Fruit fly (Drosophila melanogaster) whole organism, embryonic: ENCODE measurements around the gene CG1622.

Source experiments
- BtbVII ChIP-seq: fragments of 200-800 bp; sonication (Bioruptor generic); optimal IDR thresholded peaks from 3 replicates; lab custom pipeline; 2017; ENCODE audit warnings: missing biosample characterization, mild to moderate bottlenecking, missing genetic modification characterization
- CG10321 ChIP-seq: fragments of 200-800 bp; sonication (Bioruptor generic); IDR thresholded peaks from 2 replicates; pipeline ENCODE4 v1.3.6; 2022; ENCODE audit warnings: missing biosample characterization, missing genetic modification characterization
- CG11504 ChIP-seq: fragments of 200-800 bp; sonication (Bioruptor generic); optimal IDR thresholded peaks from 3 replicates; lab custom pipeline; 2019; ENCODE audit warnings: missing biosample characterization, mild to moderate bottlenecking, missing genetic modification characterization, moderate library complexity
- CG11696 ChIP-seq: fragments of 200-800 bp; sonication (Bioruptor generic); IDR thresholded peaks from 2 replicates; pipeline ENCODE4 v1.3.6; 2022; ENCODE audit warnings: missing biosample characterization, missing genetic modification characterization
- CG12744 ChIP-seq: fragments of 200-800 bp; sonication (Bioruptor generic); optimal IDR thresholded peaks from 2 replicates; lab custom pipeline; 2016; ENCODE audit warnings: missing biosample characterization, missing genetic modification characterization
- CG1792 ChIP-seq: fragments of 200-800 bp; sonication (Bioruptor generic); optimal IDR thresholded peaks from 2 replicates; lab custom pipeline; 2016; ENCODE audit warnings: missing biosample characterization, missing genetic modification characterization
- CG18011 ChIP-seq: fragments of 200-800 bp; sonication (Bioruptor generic); optimal IDR thresholded peaks from 2 replicates; lab custom pipeline; 2017; ENCODE audit warnings: missing biosample characterization, missing genetic modification characterization, mild to moderate bottlenecking, moderate library complexity, missing genotype
- CG2199 ChIP-seq: fragments of 200-800 bp; sonication (Bioruptor generic); IDR thresholded peaks from 3 replicates; pipeline ENCODE4 v1.3.6; 2022; ENCODE audit warnings: missing biosample characterization, missing genetic modification characterization
- CG34422 ChIP-seq: fragments of 200-800 bp; sonication (Bioruptor generic); IDR thresholded peaks from 3 replicates; pipeline ENCODE4 v1.3.6; 2022; ENCODE audit warnings: missing biosample characterization, missing genetic modification characterization
- CG3995 ChIP-seq: fragments of 200-800 bp; sonication (Bioruptor generic); optimal IDR thresholded peaks from 3 replicates; lab custom pipeline; 2016; ENCODE audit warnings: missing biosample characterization, missing genetic modification characterization
- CG42726 ChIP-seq: fragments of 200-800 bp; sonication (Bioruptor generic); IDR thresholded peaks from 2 replicates; pipeline ENCODE4 v1.3.6; 2022; ENCODE audit warnings: missing biosample characterization, missing genetic modification characterization; ENCODE audit not compliant: partially characterized antibody
- CG4424 ChIP-seq: fragments of 200-800 bp; sonication (Bioruptor generic); optimal IDR thresholded peaks from 3 replicates; lab custom pipeline; 2016; ENCODE audit warnings: missing biosample characterization, missing genetic modification characterization
- CG6791 ChIP-seq: fragments of 200-800 bp; sonication (Bioruptor generic); IDR thresholded peaks from 3 replicates; pipeline ENCODE4 v1.3.6; 2022; ENCODE audit warnings: missing biosample characterization, missing genetic modification characterization; ENCODE audit not compliant: partially characterized antibody
- CG6813 ChIP-seq: fragments of 200-800 bp; sonication (Bioruptor generic); optimal IDR thresholded peaks from 2 replicates; lab custom pipeline; 2017; ENCODE audit warnings: missing biosample characterization, missing genetic modification characterization, mild to moderate bottlenecking, moderate library complexity, missing genetic modification reagents
- CG7556 ChIP-seq: fragments of 200-800 bp; sonication (Bioruptor generic); optimal IDR thresholded peaks from 2 replicates; lab custom pipeline; 2017; ENCODE audit warnings: missing biosample characterization, mild to moderate bottlenecking, missing genetic modification characterization
- CG7987 ChIP-seq: fragments of 200-800 bp; sonication (Bioruptor generic); optimal IDR thresholded peaks from 2 replicates; lab custom pipeline; 2018; ENCODE audit warnings: missing biosample characterization, mild to moderate bottlenecking, missing genetic modification characterization, moderate library complexity
- CG8388 ChIP-seq: fragments of 200-800 bp; sonication (Bioruptor generic); optimal IDR thresholded peaks from 2 replicates; lab custom pipeline; 2019; ENCODE audit warnings: missing biosample characterization, mild to moderate bottlenecking, missing genetic modification characterization, moderate library complexity
- CG9817 ChIP-seq: fragments of 200-800 bp; sonication (Bioruptor generic); optimal IDR thresholded peaks from 2 replicates; lab custom pipeline; 2018; ENCODE audit warnings: missing biosample characterization, mild to moderate bottlenecking, missing genetic modification characterization, moderate library complexity
- D ChIP-seq, 2 experiments: fragments of 200-800 bp in 1 of 2; fragments of >200 bp in 1 of 2; sonication (Bioruptor generic) in 1 of 2; optimal IDR thresholded peaks; 2 replicates in 1 of 2; 3 replicates in 1 of 2; lab custom pipeline; 2017; ENCODE audit warnings: mild to moderate bottlenecking in 1 of 2, missing biosample characterization in 1 of 2, missing genetic modification characterization in 1 of 2, missing genetic modification reagents in 1 of 2
- Dbx ChIP-seq: fragments of 200-800 bp; sonication (Bioruptor generic); IDR thresholded peaks from 3 replicates; pipeline ENCODE4 v1.3.6; 2022; ENCODE audit warnings: missing biosample characterization, missing genetic modification characterization
- ERR ChIP-seq: fragments of 200-800 bp; sonication (Bioruptor generic); optimal IDR thresholded peaks from 2 replicates; lab custom pipeline; 2016; ENCODE audit warnings: missing biosample characterization, missing genetic modification characterization
- Ets97D ChIP-seq: fragments of 200-800 bp; sonication (Bioruptor generic); optimal IDR thresholded peaks from 3 replicates; lab custom pipeline; 2016; ENCODE audit warnings: missing biosample characterization, missing genetic modification characterization
- Hmr ChIP-seq: fragments of 200-800 bp; sonication (Bioruptor generic); optimal IDR thresholded peaks from 3 replicates; lab custom pipeline; 2017; ENCODE audit warnings: mild to moderate bottlenecking, missing biosample characterization, missing genetic modification reagents, missing genetic modification characterization
- Jarid2 ChIP-seq: fragments of 200-800 bp; sonication (Bioruptor generic); optimal IDR thresholded peaks from 3 replicates; lab custom pipeline; 2017; ENCODE audit warnings: mild to moderate bottlenecking, missing biosample characterization, missing genetic modification reagents, missing genetic modification characterization
- MTF-1 ChIP-seq: fragments of 200-800 bp; sonication (Bioruptor generic); optimal IDR thresholded peaks from 2 replicates; lab custom pipeline; 2018; ENCODE audit warnings: missing biosample characterization, mild to moderate bottlenecking, missing genetic modification characterization, borderline replicate concordance
- Med ChIP-seq: fragments of 200-800 bp; sonication (Bioruptor generic); peaks from one replicate; lab custom pipeline; 2016; ENCODE audit warnings: missing biosample characterization, missing genetic modification characterization, mild to moderate bottlenecking, inconsistent platforms, moderate library complexity
- Myb ChIP-seq: fragments of 200-800 bp; sonication (Bioruptor generic); optimal IDR thresholded peaks from 2 replicates; lab custom pipeline; 2016; ENCODE audit warnings: missing biosample characterization, missing genetic modification characterization
- NFAT ChIP-seq: fragments of 200-800 bp; sonication (Bioruptor generic); IDR thresholded peaks from 2 replicates; pipeline ENCODE4 v1.3.6; 2022; ENCODE audit warnings: missing biosample characterization, missing genetic modification characterization
- Pdp1 ChIP-seq, 2 experiments: fragments of 200-800 bp; sonication (Bioruptor generic); optimal IDR thresholded peaks; 3 replicates each; lab custom pipeline; 2016; ENCODE audit warnings: missing biosample characterization in 2 of 2, missing genetic modification characterization in 2 of 2, mild to moderate bottlenecking in 1 of 2, moderate library complexity in 1 of 2
- Poxn ChIP-seq: fragments of 200-800 bp; sonication (Bioruptor generic); IDR thresholded peaks from 2 replicates; pipeline ENCODE4 v1.3.6; 2022; ENCODE audit warnings: missing biosample characterization, missing genetic modification characterization
- Rx ChIP-seq: fragments of 200-800 bp; sonication (Bioruptor generic); IDR thresholded peaks from 2 replicates; pipeline ENCODE4 v1.3.6; 2022; ENCODE audit warnings: missing biosample characterization, missing genetic modification characterization
- Six4 ChIP-seq: fragments of 200-800 bp; sonication (Bioruptor generic); optimal IDR thresholded peaks from 2 replicates; lab custom pipeline; 2016; ENCODE audit warnings: missing biosample characterization, missing genetic modification characterization
- bbx ChIP-seq: fragments of 200-800 bp; sonication (Bioruptor generic); IDR thresholded peaks from 2 replicates; pipeline ENCODE4 v1.3.6; 2022; ENCODE audit warnings: missing biosample characterization, missing genetic modification characterization; ENCODE audit not compliant: partially characterized antibody
- caup ChIP-seq: fragments of 200-800 bp; sonication (Bioruptor generic); optimal IDR thresholded peaks from 3 replicates; lab custom pipeline; 2017; ENCODE audit warnings: missing biosample characterization, mild to moderate bottlenecking, missing genetic modification characterization, moderate library complexity; ENCODE audit not compliant: severe bottlenecking
- chm ChIP-seq: fragments of 200-800 bp; sonication (Bioruptor generic); IDR thresholded peaks from 2 replicates; pipeline ENCODE4 v1.3.6; 2022; ENCODE audit warnings: missing biosample characterization, missing genetic modification characterization
- ci ChIP-seq: fragments of 200-800 bp; sonication (Bioruptor generic); IDR thresholded peaks from 3 replicates; pipeline ENCODE4 v1.3.6; 2022; ENCODE audit warnings: missing biosample characterization, missing genetic modification characterization
- dysf ChIP-seq: fragments of 200-800 bp; sonication (Bioruptor generic); IDR thresholded peaks from 3 replicates; pipeline ENCODE4 v1.3.6; 2022; ENCODE audit warnings: missing biosample characterization, missing genetic modification characterization
- nom ChIP-seq: fragments of 200-800 bp; sonication (Bioruptor generic); optimal IDR thresholded peaks from 2 replicates; lab custom pipeline; 2017; ENCODE audit warnings: missing biosample characterization, missing genetic modification characterization, mild to moderate bottlenecking, moderate library complexity, missing genetic modification reagents
- onecut ChIP-seq: fragments of 200-800 bp; sonication (Bioruptor generic); IDR thresholded peaks from 2 replicates; pipeline ENCODE4 v1.3.6; 2022; ENCODE audit warnings: missing biosample characterization, missing genetic modification characterization
- otp ChIP-seq: fragments of 200-800 bp; sonication (Bioruptor generic); IDR thresholded peaks from 3 replicates; pipeline ENCODE4, ENCODE4 v1.3.6; 2022; ENCODE audit warnings: missing biosample characterization, missing genetic modification characterization
- pzg ChIP-seq: fragments of 200-800 bp; sonication (Bioruptor generic); optimal IDR thresholded peaks from 3 replicates; lab custom pipeline; 2018; ENCODE audit warnings: missing biosample characterization, mild to moderate bottlenecking, missing genetic modification characterization, moderate library complexity
- sd ChIP-seq: fragments of 200-800 bp; sonication (Bioruptor generic); optimal IDR thresholded peaks from 3 replicates; lab custom pipeline; 2018; ENCODE audit warnings: missing biosample characterization, mild to moderate bottlenecking, missing genetic modification characterization, moderate library complexity
- sug ChIP-seq: fragments of 200-800 bp; optimal IDR thresholded peaks from 2 replicates; lab custom pipeline; 2019; ENCODE audit warnings: missing biosample characterization, mild to moderate bottlenecking, missing genetic modification characterization, moderate library complexity
- ttk ChIP-seq: fragments of 200-800 bp; sonication (Bioruptor generic); IDR thresholded peaks from 2 replicates; pipeline ENCODE4 v2.1.2; 2022; ENCODE audit warnings: missing biosample characterization, missing genetic modification characterization
- unpg ChIP-seq: fragments of 200-800 bp; sonication (Bioruptor generic); optimal IDR thresholded peaks from 3 replicates; lab custom pipeline; 2018; ENCODE audit warnings: missing biosample characterization, mild to moderate bottlenecking, missing genetic modification characterization, moderate library complexity
- wek ChIP-seq: fragments of 200-800 bp; sonication (Bioruptor generic); optimal IDR thresholded peaks from 3 replicates; lab custom pipeline; 2018; ENCODE audit warnings: missing biosample characterization, mild to moderate bottlenecking, missing genetic modification characterization, moderate library complexity
- z ChIP-seq: fragments of 200-800 bp; sonication (Bioruptor generic); IDR thresholded peaks from 3 replicates; pipeline ENCODE4 v1.3.6; 2022; ENCODE audit warnings: missing biosample characterization, missing genetic modification characterization
- zen ChIP-seq: fragments of 200-800 bp; sonication (Bioruptor generic); optimal IDR thresholded peaks from 3 replicates; lab custom pipeline; 2018; ENCODE audit warnings: missing biosample characterization, mild to moderate bottlenecking, missing genetic modification characterization, moderate library complexity

The CG1622 gene

DNA sequence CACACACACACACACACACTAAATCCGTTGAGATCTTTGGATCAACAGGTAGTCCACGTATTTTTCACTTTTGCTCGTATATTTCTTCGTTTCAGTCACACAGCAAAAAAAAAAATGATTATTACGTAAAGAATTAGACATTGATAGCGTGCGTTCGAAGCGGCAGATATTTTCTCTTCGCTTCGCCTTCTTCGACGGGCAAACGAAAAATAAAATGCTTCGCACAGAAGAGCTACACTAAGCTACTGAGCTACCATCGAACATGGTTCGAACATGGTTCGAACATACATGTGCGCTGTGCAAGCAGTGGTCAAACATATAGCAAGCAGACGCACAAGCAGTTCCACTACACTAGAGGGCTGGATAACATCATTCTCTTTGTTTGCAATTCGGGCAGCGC, 39.9 kb upstream of the CG1622 start (continued):
- TF ChIP-seq CG9817 (tag; lab: Kevin White, UChicago): peak; percentile 1
- TF ChIP-seq sd: peak; percentile 24
- peak; percentile 6 for TF ChIP-seq CG7987
- no peak for TF ChIP-seq CG7556 (GFP tag; lab: Kevin White, UChicago)
- TF ChIP-seq Six4 (GFP tag; lab: Kevin White, UChicago): no peak
- peak; percentile 86 for TF ChIP-seq CG18011 (GFP tag; lab: Kevin White, UChicago)
- peak; percentile 77; the same call in 2 of the 3 replicates for TF ChIP-seq ci
- peak; percentile 33 for TF ChIP-seq sug (tag; lab: Kevin White, UChicago)
- TF ChIP-seq Poxn: no peak
- TF ChIP-seq ERR: peak; percentile 7
- TF ChIP-seq D (optimal IDR thresholded peaks at IDR 0.05; lab: Kevin White, UChicago): no peak
- TF ChIP-seq D (GFP tag; optimal IDR thresholded peaks at IDR 0.05; lab: Kevin White, UChicago): no peak
- peak; percentile 55; the same call in 2 of the 3 replicates for TF ChIP-seq CG34422 (GFP tag; lab: Robert Waterston, UW)
- TF ChIP-seq CG2199 (GFP tag; lab: Robert Waterston, UW): peak; percentile 97
- TF ChIP-seq zen (tag; lab: Kevin White, UChicago): no peak
- TF ChIP-seq Pdp1 (GFP tag; optimal IDR thresholded peaks at IDR 0.05; lab: Kevin White, UChicago): peak in 1 of 2 experiments; percentile 98
- peak; percentile 93 for TF ChIP-seq Jarid2 (GFP tag; lab: Kevin White, UChicago)
- TF ChIP-seq nom (GFP tag; lab: Kevin White, UChicago): peak; percentile 44
- TF ChIP-seq CG4424 (GFP tag; lab: Kevin White, UChicago): no peak
- peak; percentile 23 for TF ChIP-seq pzg (GFP tag; lab: Kevin White, UChicago)
- no peak for TF ChIP-seq ttk (GFP tag; lab: Robert Waterston, UW)
- TF ChIP-seq chm: peak; percentile 82
- 0 out of 3 replicates have a peak, but pooled peaks have one; percentile 55 for TF ChIP-seq z
- peak; percentile 24 for TF ChIP-seq BtbVII (GFP tag; lab: Kevin White, UChicago)
- TF ChIP-seq unpg (GFP tag; lab: Kevin White, UChicago): peak; percentile 6
- no peak for TF ChIP-seq CG11696 (GFP tag; lab: Robert Waterston, UW)
- TF ChIP-seq CG12744 (GFP tag; lab: Kevin White, UChicago): peak; percentile 8
- TF ChIP-seq bbx (GFP tag; lab: Robert Waterston, UW): peak; percentile 56; the same call in 1 of the 2 replicates
- peak; percentile 64 for TF ChIP-seq MTF-1 (GFP tag; lab: Kevin White, UChicago)
- TF ChIP-seq wek: peak; percentile 30
- TF ChIP-seq CG8388 (GFP tag; lab: Kevin White, UChicago): no peak
- no peak for TF ChIP-seq Ets97D
- 0 out of 2 replicates have a peak, but pooled peaks have one; percentile 14 for TF ChIP-seq onecut (GFP tag; lab: Robert Waterston, UW)
- peak; percentile 24; the same call in 1 of the 3 replicates for TF ChIP-seq Dbx
- TF ChIP-seq CG1792 (GFP tag; lab: Kevin White, UChicago): peak; percentile 11
- TF ChIP-seq CG6791 (GFP tag; lab: Robert Waterston, UW): peak; percentile 48; the same call in 1 of the 3 replicates
- peak; percentile 29; the same call in 1 of the 3 replicates for TF ChIP-seq otp (GFP tag; lab: Robert Waterston, UW)
- TF ChIP-seq CG3995 (GFP tag; lab: Kevin White, UChicago): no peak
- TF ChIP-seq CG42726: 0 out of 2 replicates have a peak, but pooled peaks have one; percentile 18
- 0 out of 2 replicates have a peak, but pooled peaks have one; percentile 11 for TF ChIP-seq Rx (GFP tag; lab: Robert Waterston, UW)
- peak; percentile 86 for TF ChIP-seq Med (GFP tag; lab: Kevin White, UChicago)
- TF ChIP-seq CG6813 (GFP tag; lab: Kevin White, UChicago): peak; percentile 1
- peak; percentile 2 for TF ChIP-seq Myb (GFP tag; lab: Kevin White, UChicago)
- TF ChIP-seq dysf: no peak
- peak; percentile 43 for TF ChIP-seq caup (GFP tag; lab: Kevin White, UChicago)
- 0 out of 2 replicates have a peak, but pooled peaks have one; percentile 9 for TF ChIP-seq CG10321 (GFP tag; lab: Robert Waterston, UW)
- peak; percentile 25; the same call in 1 of the 2 replicates for TF ChIP-seq NFAT (GFP tag; lab: Robert Waterston, UW)
- TF ChIP-seq CG11504 (tag; lab: Kevin White, UChicago): peak; percentile 32
- peak; percentile 35 for TF ChIP-seq Hmr (GFP tag; lab: Kevin White, UChicago)
